Worm (Caenorhabditis elegans): ENCODE measurements around the gene cit-1.1.

The cit-1.1 gene

ce11 chrIII:8009769-8010168 is at the start of gene cit-1.1:
TSS of gene cit-1.1 (minus strand) at chrIII:8009821.
- TF ChIP-seq lin-39 (tag; optimal IDR thresholded peaks at IDR 0.05) (peak; percentile 59), elt-1 (tag; optimal IDR thresholded peaks at IDR 0.05) (no peak), elt-2 (tag; optimal IDR thresholded peaks at IDR 0.05) (peak; percentile 19), egl-5 (tag; optimal IDR thresholded peaks at IDR 0.05) (peak; percentile 37), daf-12 (tag; optimal IDR thresholded peaks at IDR 0.05) (no peak), nfya-1 (tag; optimal IDR thresholded peaks at IDR 0.05; ENCODE audit: insufficient read depth) (peak; percentile 46), skn-1 (tag; optimal IDR thresholded peaks at IDR 0.05) (no peak), hmg-11 (tag; optimal IDR thresholded peaks at IDR 0.05) (peak; percentile 36), nhr-237 (tag; optimal IDR thresholded peaks at IDR 0.05) (no peak), lin-15B (tag; optimal IDR thresholded peaks at IDR 0.05) (peak; percentile 60), pha-4 (tag; optimal IDR thresholded peaks at IDR 0.05) (peak; percentile 11), nhr-77 (tag; optimal IDR thresholded peaks at IDR 0.05) (no peak)

- TF ChIP-seq nhr-11 (tag; optimal IDR thresholded peaks at IDR 0.05) = no peak
Observed at ce11 chrIII:8051838-8052237, 42.2 kb upstream of the cit-1.1 start.

- no peak for TF ChIP-seq ceh-82 (tag; optimal IDR thresholded peaks at IDR 0.05)
- no peak for TF ChIP-seq sea-2 (GFP tag; optimal IDR thresholded peaks at IDR 0.05)
- no peak for TF ChIP-seq nhr-23 (tag; optimal IDR thresholded peaks at IDR 0.05)
- TF ChIP-seq skn-1 (tag; optimal IDR thresholded peaks at IDR 0.05) = peak; percentile 67
- TF ChIP-seq pqm-1 (tag; optimal IDR thresholded peaks at IDR 0.05) = peak; percentile 62
- peak; percentile 91 for TF ChIP-seq elt-2 (tag; optimal IDR thresholded peaks at IDR 0.05)
Observed at ce11 chrIII:8050944-8051343, 41.3 kb upstream of the cit-1.1 start, which contains the start of gene K12H4.7. TSS of gene K12H4.7 (minus strand) at chrIII:8051081.

ce11 chrIII:8047412-8047811 is 37.8 kb upstream of the cit-1.1 start, which contains the start of gene K12H4.2:
TSS of gene K12H4.2 (plus strand) at chrIII:8047712.
- no peak for TF ChIP-seq lsy-12 (tag; optimal IDR thresholded peaks at IDR 0.05)
- no peak for TF ChIP-seq skn-1 (tag; optimal IDR thresholded peaks at IDR 0.05)
- no peak for TF ChIP-seq egl-5 (tag; optimal IDR thresholded peaks at IDR 0.05)
- TF ChIP-seq nhr-11 (tag; optimal IDR thresholded peaks at IDR 0.05) = no peak
- no peak for TF ChIP-seq ceh-82 (tag; optimal IDR thresholded peaks at IDR 0.05)
- no peak for TF ChIP-seq nhr-76 (tag; optimal IDR thresholded peaks at IDR 0.05)
- no peak for TF ChIP-seq tbx-2 (tag; optimal IDR thresholded peaks at IDR 0.05)
- TF ChIP-seq mml-1 (tag; optimal IDR thresholded peaks at IDR 0.05) = no peak

- TF ChIP-seq egl-27 (tag; optimal IDR thresholded peaks at IDR 0.05) = no peak
- no peak for TF ChIP-seq zag-1 (tag; optimal IDR thresholded peaks at IDR 0.05)
- no peak for TF ChIP-seq daf-12 (tag; optimal IDR thresholded peaks at IDR 0.05)
- no peak for TF ChIP-seq nhr-25 (tag; optimal IDR thresholded peaks at IDR 0.05)
- no peak for TF ChIP-seq nhr-23 (tag; optimal IDR thresholded peaks at IDR 0.05)
- TF ChIP-seq fkh-10 (GFP tag; optimal IDR thresholded peaks at IDR 0.05) = no peak
- TF ChIP-seq jun-1 (tag; optimal IDR thresholded peaks at IDR 0.05) = no peak
- TF ChIP-seq aly-2 (tag; optimal IDR thresholded peaks at IDR 0.05) = no peak
- no peak for TF ChIP-seq fos-1 (tag; optimal IDR thresholded peaks at IDR 0.05)
- TF ChIP-seq skn-1 (tag; optimal IDR thresholded peaks at IDR 0.05) = no peak
- TF ChIP-seq ceh-28 (tag; optimal IDR thresholded peaks at IDR 0.05) = no peak
- no peak for TF ChIP-seq nhr-43 (tag; optimal IDR thresholded peaks at IDR 0.05; ENCODE audit: poor library complexity, severe bottlenecking)
- TF ChIP-seq tbx-2 (tag; optimal IDR thresholded peaks at IDR 0.05) = no peak
- TF ChIP-seq nhr-77 (tag; optimal IDR thresholded peaks at IDR 0.05) = no peak
- TF ChIP-seq ztf-11 (tag; optimal IDR thresholded peaks at IDR 0.05) = no peak
- no peak for TF ChIP-seq ztf-4 (tag; optimal IDR thresholded peaks at IDR 0.05)
- no peak for TF ChIP-seq unc-62 (GFP tag; optimal IDR thresholded peaks at IDR 0.05)
Observed at ce11 chrIII:8045734-8046133, 36.1 kb upstream of the cit-1.1 start, which contains the start of gene K12H4.3. TSS of gene K12H4.3 (plus strand) at chrIII:8046034.

ce11 chrIII:8044717-8045116 is 35.1 kb upstream of the cit-1.1 start, which contains the start of gene spcs-3:
TSS of gene spcs-3 (plus strand) at chrIII:8045017.
- TF ChIP-seq ceh-16 (tag; optimal IDR thresholded peaks at IDR 0.05) (no peak), nhr-11 (tag; optimal IDR thresholded peaks at IDR 0.05) (no peak), jun-1 (tag; optimal IDR thresholded peaks at IDR 0.05) (no peak), ama-1 (optimal IDR thresholded peaks at IDR 0.05) (no peak), ceh-82 (tag; optimal IDR thresholded peaks at IDR 0.05) (no peak), daf-12 (tag; optimal IDR thresholded peaks at IDR 0.05) (no peak), fkh-10 (GFP tag; optimal IDR thresholded peaks at IDR 0.05) (no peak)

Measured in whole organism, L3 larva.